Fruit fly (Drosophila melanogaster) whole organism, embryonic: ENCODE data around the gene CG42465.

ENCODE experiments used
- Antp ChIP-seq: fragments of 200-800 bp; sonication (Bioruptor generic); optimal IDR thresholded peaks from 3 replicates; lab custom pipeline; 2016; ENCODE audit warnings: missing biosample characterization, missing genetic modification characterization
- Bdp1 ChIP-seq: fragments of 200-800 bp; sonication (Bioruptor generic); optimal IDR thresholded peaks from 3 replicates; lab custom pipeline; 2016; ENCODE audit warnings: missing biosample characterization, missing genetic modification characterization
- Blimp-1 ChIP-seq: fragments of 200-800 bp; sonication (Bioruptor generic); optimal IDR thresholded peaks from 3 replicates; lab custom pipeline; 2018; ENCODE audit warnings: missing biosample characterization, missing genetic modification characterization, mild to moderate bottlenecking, moderate library complexity, missing genetic modification reagents
- Bteb2 ChIP-seq: fragments of 200-800 bp; sonication (Bioruptor generic); optimal IDR thresholded peaks from 2 replicates; lab custom pipeline; 2016; ENCODE audit warnings: missing biosample characterization, missing genetic modification characterization
- CG10267 ChIP-seq: fragments of 200-800 bp; sonication (Bioruptor generic); optimal IDR thresholded peaks from 2 replicates; lab custom pipeline; 2018; ENCODE audit warnings: missing biosample characterization, mild to moderate bottlenecking, missing genetic modification characterization, moderate library complexity
- CG12155 ChIP-seq: fragments of 200-800 bp; sonication (Bioruptor generic); optimal IDR thresholded peaks from 3 replicates; lab custom pipeline; 2016; ENCODE audit warnings: missing biosample characterization, missing genetic modification characterization
- CG14441 ChIP-seq: fragments of 200-800 bp; sonication (Bioruptor generic); IDR thresholded peaks from 2 replicates; pipeline ENCODE4 v1.3.6; 2022; ENCODE audit warnings: missing biosample characterization, missing genetic modification characterization
- CG15269 ChIP-seq: fragments of 200-800 bp; sonication (Bioruptor generic); optimal IDR thresholded peaks from 2 replicates; lab custom pipeline; 2018; ENCODE audit warnings: missing biosample characterization, mild to moderate bottlenecking, missing genetic modification characterization, moderate library complexity
- CG17568 ChIP-seq: fragments of 200-800 bp; sonication (Bioruptor generic); optimal IDR thresholded peaks from 2 replicates; lab custom pipeline; 2018; ENCODE audit warnings: missing biosample characterization, mild to moderate bottlenecking, missing genetic modification characterization, moderate library complexity
- CG30431 ChIP-seq: fragments of 200-800 bp; sonication (Bioruptor generic); optimal IDR thresholded peaks from 2 replicates; lab custom pipeline; 2017; ENCODE audit warnings: missing biosample characterization, missing genetic modification characterization
- CG31224 ChIP-seq: fragments of 200-800 bp; sonication (Bioruptor generic); IDR thresholded peaks from 2 replicates; pipeline ENCODE4 v1.3.6; 2022; ENCODE audit warnings: missing biosample characterization, missing genetic modification characterization
- CG3163 ChIP-seq: fragments of 200-800 bp; sonication (Bioruptor generic); optimal IDR thresholded peaks from 3 replicates; lab custom pipeline; 2016; ENCODE audit warnings: missing biosample characterization, missing genetic modification characterization
- CG34224 ChIP-seq: fragments of 200-800 bp; sonication (Bioruptor generic); IDR thresholded peaks from 3 replicates; pipeline ENCODE4 v1.3.6; 2022; ENCODE audit warnings: missing biosample characterization, missing genetic modification characterization; ENCODE audit not compliant: partially characterized antibody
- CG3995 ChIP-seq: fragments of 200-800 bp; sonication (Bioruptor generic); optimal IDR thresholded peaks from 3 replicates; lab custom pipeline; 2016; ENCODE audit warnings: missing biosample characterization, missing genetic modification characterization
- CG4730 ChIP-seq: fragments of 200-800 bp; sonication (Bioruptor generic); IDR thresholded peaks from 2 replicates; pipeline ENCODE4 v1.3.6; 2022; ENCODE audit warnings: missing biosample characterization, missing genetic modification characterization
- CG6765 ChIP-seq: fragments of 200-800 bp; sonication (Bioruptor generic); optimal IDR thresholded peaks from 3 replicates; lab custom pipeline; 2017; ENCODE audit warnings: missing biosample characterization, mild to moderate bottlenecking, missing genetic modification characterization
- CHES-1-like ChIP-seq: fragments of 200-800 bp; sonication (Bioruptor generic); optimal IDR thresholded peaks from 2 replicates; lab custom pipeline; 2016; ENCODE audit warnings: missing biosample characterization, missing genetic modification characterization
- Dp ChIP-seq: fragments of 200-800 bp; sonication (Bioruptor generic); optimal IDR thresholded peaks from 2 replicates; lab custom pipeline; 2018; ENCODE audit warnings: missing biosample characterization, mild to moderate bottlenecking, missing genetic modification characterization, moderate library complexity
- E2f1 ChIP-seq: fragments of 200-800 bp; sonication (Bioruptor generic); IDR thresholded peaks from 2 replicates; pipeline ENCODE4 v1.3.6; 2022; ENCODE audit warnings: missing biosample characterization, missing genetic modification characterization
- Ets97D ChIP-seq: fragments of 200-800 bp; sonication (Bioruptor generic); optimal IDR thresholded peaks from 3 replicates; lab custom pipeline; 2016; ENCODE audit warnings: missing biosample characterization, missing genetic modification characterization
- Fer2 ChIP-seq: fragments of 200-800 bp; sonication (Bioruptor generic); optimal IDR thresholded peaks from 2 replicates; lab custom pipeline; 2018; ENCODE audit warnings: missing biosample characterization, mild to moderate bottlenecking, missing genetic modification characterization, moderate library complexity
- Gsc ChIP-seq: fragments of 200-800 bp; sonication (Bioruptor generic); IDR thresholded peaks from 2 replicates; pipeline ENCODE4 v1.3.6; 2022; ENCODE audit warnings: missing biosample characterization, missing genetic modification characterization
- HmgZ ChIP-seq: fragments of 200-800 bp; sonication (Bioruptor generic); optimal IDR thresholded peaks from 2 replicates; lab custom pipeline; 2018; ENCODE audit warnings: missing biosample characterization, mild to moderate bottlenecking, missing genetic modification characterization
- Lhr ChIP-seq: fragments of 200-800 bp; sonication (Bioruptor generic); optimal IDR thresholded peaks from 3 replicates; lab custom pipeline; 2017; ENCODE audit warnings: mild to moderate bottlenecking, missing biosample characterization, missing genetic modification reagents, missing genetic modification characterization
- NC2β ChIP-seq: fragments of 200-800 bp; sonication (Bioruptor generic); optimal IDR thresholded peaks from 2 replicates; lab custom pipeline; 2016; ENCODE audit warnings: missing biosample characterization, missing genetic modification characterization
- Neu2 ChIP-seq: fragments of 200-800 bp; sonication (Bioruptor generic); optimal IDR thresholded peaks from 3 replicates; lab custom pipeline; 2016; ENCODE audit warnings: missing biosample characterization, missing genetic modification characterization, borderline replicate concordance
- Poxn ChIP-seq: fragments of 200-800 bp; sonication (Bioruptor generic); IDR thresholded peaks from 2 replicates; pipeline ENCODE4 v1.3.6; 2022; ENCODE audit warnings: missing biosample characterization, missing genetic modification characterization
- Usf ChIP-seq: fragments of 200-800 bp; sonication (Bioruptor generic); optimal IDR thresholded peaks from 2 replicates; lab custom pipeline; 2017; ENCODE audit warnings: missing genotype, missing biosample characterization, missing genetic modification characterization
- ato ChIP-seq: fragments of 200-800 bp; sonication (Bioruptor generic); IDR thresholded peaks from 2 replicates; pipeline ENCODE4 v1.3.6; 2022; ENCODE audit warnings: missing biosample characterization, missing genetic modification characterization; ENCODE audit not compliant: partially characterized antibody
- bsh ChIP-seq, 2 experiments: fragments of 200-800 bp; sonication (Bioruptor generic); optimal IDR thresholded peaks; 2 replicates each; lab custom pipeline; 2017 to 2018; ENCODE audit warnings: mild to moderate bottlenecking in 2 of 2, missing biosample characterization in 2 of 2, missing genetic modification characterization in 2 of 2, moderate library complexity in 1 of 2
- chinmo ChIP-seq: fragments of 200-800 bp; sonication (Bioruptor generic); IDR thresholded peaks from 4 replicates; pipeline ENCODE4 v1.3.6; 2022; ENCODE audit warnings: missing biosample characterization, missing genetic modification characterization; ENCODE audit not compliant: partially characterized antibody
- chn ChIP-seq: fragments of 200-800 bp; sonication (Bioruptor generic); optimal IDR thresholded peaks from 2 replicates; lab custom pipeline; 2016; ENCODE audit warnings: missing biosample characterization, missing genetic modification characterization
- dati ChIP-seq: fragments of 200-800 bp; sonication (Bioruptor generic); IDR thresholded peaks from 2 replicates; pipeline ENCODE4 v1.3.6; 2022; ENCODE audit warnings: missing biosample characterization, missing genetic modification characterization
- dmrt99B ChIP-seq: fragments of 200-800 bp; sonication (Bioruptor generic); optimal IDR thresholded peaks from 2 replicates; lab custom pipeline; 2018; ENCODE audit warnings: missing biosample characterization, mild to moderate bottlenecking, missing genetic modification characterization, moderate library complexity
- dpn ChIP-seq, 2 experiments: fragments of 200-800 bp; sonication (Bioruptor generic); optimal IDR thresholded peaks; 3 replicates each; lab custom pipeline; 2016; ENCODE audit warnings: missing biosample characterization in 2 of 2, missing genetic modification characterization in 2 of 2
- ems ChIP-seq: fragments of 200-800 bp; sonication (Bioruptor generic); optimal IDR thresholded peaks from 3 replicates; lab custom pipeline; 2016; ENCODE audit warnings: missing biosample characterization, missing genetic modification characterization
- fd96Cb ChIP-seq: fragments of 200-800 bp; sonication (Bioruptor generic); optimal IDR thresholded peaks from 2 replicates; lab custom pipeline; 2018; ENCODE audit warnings: missing biosample characterization, mild to moderate bottlenecking, missing genetic modification characterization, moderate library complexity
- hth ChIP-seq: fragments of >200 bp; optimal IDR thresholded peaks from 2 replicates; lab custom pipeline; 2017; ENCODE audit warnings: inconsistent platforms
- lab ChIP-seq: fragments of 200-800 bp; sonication (Bioruptor generic); optimal IDR thresholded peaks from 3 replicates; lab custom pipeline; 2017; ENCODE audit warnings: missing biosample characterization, missing genetic modification characterization, mild to moderate bottlenecking, moderate library complexity, missing genetic modification reagents
- lbe ChIP-seq: fragments of 200-800 bp; sonication (Bioruptor generic); optimal IDR thresholded peaks from 2 replicates; lab custom pipeline; 2016; ENCODE audit warnings: missing biosample characterization, mild to moderate bottlenecking, missing genetic modification characterization
- org-1 ChIP-seq: fragments of 200-800 bp; sonication (Bioruptor generic); optimal IDR thresholded peaks from 2 replicates; lab custom pipeline; 2017; ENCODE audit warnings: missing biosample characterization, missing genetic modification characterization
- ranshi ChIP-seq: fragments of 200-800 bp; sonication (Bioruptor generic); IDR thresholded peaks from 2 replicates; pipeline ENCODE4 v1.3.6; 2022; ENCODE audit warnings: missing biosample characterization, missing genetic modification characterization
- repo ChIP-seq: fragments of 200-800 bp; sonication (Bioruptor generic); optimal IDR thresholded peaks from 2 replicates; lab custom pipeline; 2016; ENCODE audit warnings: missing biosample characterization, missing genetic modification characterization
- salm ChIP-seq: fragments of 200-800 bp; sonication (Bioruptor generic); optimal IDR thresholded peaks from 2 replicates; lab custom pipeline; 2018; ENCODE audit warnings: missing biosample characterization, mild to moderate bottlenecking, missing genetic modification characterization
- schlank ChIP-seq: fragments of 200-800 bp; sonication (Bioruptor generic); optimal IDR thresholded peaks from 2 replicates; lab custom pipeline; 2018; ENCODE audit warnings: missing biosample characterization, mild to moderate bottlenecking, missing genetic modification characterization
- sug ChIP-seq: fragments of 200-800 bp; optimal IDR thresholded peaks from 2 replicates; lab custom pipeline; 2019; ENCODE audit warnings: missing biosample characterization, mild to moderate bottlenecking, missing genetic modification characterization, moderate library complexity
- tap ChIP-seq: fragments of 200-800 bp; optimal IDR thresholded peaks from 3 replicates; lab custom pipeline; 2019; ENCODE audit warnings: missing biosample characterization, mild to moderate bottlenecking, missing genetic modification characterization, moderate library complexity
- tna ChIP-seq: fragments of 200-800 bp; sonication (Bioruptor generic); IDR thresholded peaks from 2 replicates; pipeline ENCODE4 v1.3.6; 2022; ENCODE audit warnings: missing biosample characterization, missing genetic modification characterization; ENCODE audit not compliant: partially characterized antibody
- tx ChIP-seq: fragments of 200-800 bp; sonication (Bioruptor generic); optimal IDR thresholded peaks from 2 replicates; lab custom pipeline; 2016; ENCODE audit warnings: missing biosample characterization, missing genetic modification characterization
- unc-4 ChIP-seq: fragments of 200-800 bp; sonication (Bioruptor generic); IDR thresholded peaks from 2 replicates; pipeline ENCODE4 v1.3.6; 2022; ENCODE audit warnings: missing biosample characterization, missing genetic modification characterization; ENCODE audit not compliant: partially characterized antibody

CG42465 gene

DNA sequence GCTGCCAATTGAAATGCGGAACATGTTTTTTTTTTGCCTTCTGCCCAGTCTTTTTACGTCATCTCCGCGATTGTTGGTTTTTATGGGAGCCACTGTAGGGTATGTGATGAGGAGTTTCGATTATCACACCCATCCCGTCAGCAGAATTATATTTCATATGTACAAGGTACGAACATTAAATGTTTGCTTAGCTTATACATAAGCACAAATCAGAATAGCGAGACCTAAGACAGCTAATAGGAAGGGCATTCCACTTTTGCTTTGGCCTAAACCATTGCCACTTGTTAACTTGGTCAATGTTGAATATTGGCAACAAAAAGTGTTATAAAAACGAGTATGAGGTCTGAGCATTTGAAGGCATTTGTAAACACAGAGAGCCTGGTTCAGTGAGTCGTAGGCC, 3.3 kb downstream of the CG42465 start, which contains the start of gene CG2816 (continued):
- TF ChIP-seq schlank (peak; percentile 68), Blimp-1 (GFP tag; lab: Kevin White, UChicago) (no peak), Fer2 (tag; lab: Kevin White, UChicago) (peak; percentile 36), sug (tag; lab: Kevin White, UChicago) (peak; percentile 59), tna (GFP tag; lab: Robert Waterston, UW) (no peak), dmrt99B (tag; lab: Kevin White, UChicago) (peak; percentile 48), tap (tag; lab: Kevin White, UChicago) (peak; percentile 24), Usf (GFP tag; lab: Kevin White, UChicago) (peak; percentile 72), hth (lab: Kevin White, UChicago) (no peak), Dp (no peak), lbe (peak; percentile 86), repo (GFP tag; lab: Kevin White, UChicago) (peak; percentile 16), Antp (peak; percentile 32), CG30431 (GFP tag; lab: Kevin White, UChicago) (peak; percentile 6), Bteb2 (GFP tag; lab: Kevin White, UChicago) (no peak), chinmo (GFP tag; lab: Robert Waterston, UW) (0 out of 4 replicates have a peak, but pooled peaks have one; percentile 40), ato (no peak), CG6765 (GFP tag; lab: Kevin White, UChicago) (no peak), CG17568 (GFP tag; lab: Kevin White, UChicago) (no peak), dpn (GFP tag; optimal IDR thresholded peaks at IDR 0.05; lab: Kevin White, UChicago) (peak; percentile 63 to 79), org-1 (peak; percentile 34), Neu2 (GFP tag; lab: Kevin White, UChicago) (no peak), CHES-1-like (GFP tag; lab: Kevin White, UChicago) (peak; percentile 79), ems (GFP tag; lab: Kevin White, UChicago) (peak; percentile 68), CG4730 (GFP tag; lab: Robert Waterston, UW) (peak; percentile 35; the same call in 1 of the 2 replicates), Lhr (GFP tag; lab: Kevin White, UChicago) (no peak), CG10267 (tag; lab: Kevin White, UChicago) (peak; percentile 19), lab (GFP tag; lab: Kevin White, UChicago) (peak; percentile 63), chn (GFP tag; lab: Kevin White, UChicago) (peak; percentile 25), Poxn (GFP tag; lab: Robert Waterston, UW) (peak; percentile 37; the same call in 1 of the 2 replicates), fd96Cb (tag; lab: Kevin White, UChicago) (peak; percentile 6), CG3163 (GFP tag; lab: Kevin White, UChicago) (peak; percentile 9), salm (no peak), dati (no peak), Gsc (GFP tag; lab: Robert Waterston, UW) (no peak), unc-4 (GFP tag; lab: Robert Waterston, UW) (no peak), CG3995 (GFP tag; lab: Kevin White, UChicago) (peak; percentile 28), Ets97D (no peak), tx (GFP tag; lab: Kevin White, UChicago) (peak; percentile 37), HmgZ (tag; lab: Kevin White, UChicago) (peak; percentile 40), CG31224 (GFP tag; lab: Robert Waterston, UW) (no peak), bsh (GFP tag; optimal IDR thresholded peaks at IDR 0.05; lab: Kevin White, UChicago) (no peak), CG15269 (tag; lab: Kevin White, UChicago) (peak; percentile 79), ranshi (GFP tag; lab: Robert Waterston, UW) (no peak; the same call in 1 of the 2 replicates), CG12155 (peak; percentile 29), Bdp1 (no peak), E2f1 (GFP tag; lab: Robert Waterston, UW) (0 out of 2 replicates have a peak, but pooled peaks have one; percentile 33), NC2β (GFP tag; lab: Kevin White, UChicago) (no peak), CG34224 (GFP tag; lab: Robert Waterston, UW) (no peak), CG14441 (peak; percentile 63; the same call in 1 of the 2 replicates)
